Worm (Caenorhabditis elegans): ENCODE results near the gene vha-8.

The vha-8 gene

DNA sequence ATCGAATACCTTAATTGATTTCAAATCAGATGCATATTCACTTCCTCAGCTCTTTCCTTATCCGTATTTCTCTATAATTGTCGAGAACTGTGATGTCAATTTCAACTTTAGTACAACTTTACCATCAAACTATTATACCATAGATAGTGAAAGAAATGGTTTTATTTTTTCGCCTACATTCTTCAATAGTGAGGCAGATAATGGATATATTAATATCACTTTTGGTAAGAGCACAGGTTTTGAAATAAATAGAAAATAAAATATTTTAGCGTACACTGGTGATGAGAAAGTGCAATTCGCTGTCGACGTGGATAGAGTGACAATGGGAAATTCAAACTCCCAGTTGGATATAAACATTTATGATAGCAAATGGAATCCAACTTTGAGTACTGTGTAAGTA, 41.3 kb downstream of the vha-8 start:
- TF ChIP-seq nhr-42 (GFP tag; IDR thresholded peaks at IDR 0.05) = no peak
- TF ChIP-seq ztf-11 (tag; optimal IDR thresholded peaks at IDR 0.05) = no peak
- TF ChIP-seq F44E2.7 (GFP tag; IDR thresholded peaks at IDR 0.05) = no peak
- no peak for TF ChIP-seq lsy-2 (tag; optimal IDR thresholded peaks at IDR 0.05)
- TF ChIP-seq unc-62 (GFP tag; optimal IDR thresholded peaks at IDR 0.05 in 1 of 2) = peak in 1 of 2 experiments; percentile 94
- no peak for TF ChIP-seq unc-62 (tag; optimal IDR thresholded peaks at IDR 0.05)
- no peak for TF ChIP-seq R02D3.7 (tag; optimal IDR thresholded peaks at IDR 0.05)

DNA sequence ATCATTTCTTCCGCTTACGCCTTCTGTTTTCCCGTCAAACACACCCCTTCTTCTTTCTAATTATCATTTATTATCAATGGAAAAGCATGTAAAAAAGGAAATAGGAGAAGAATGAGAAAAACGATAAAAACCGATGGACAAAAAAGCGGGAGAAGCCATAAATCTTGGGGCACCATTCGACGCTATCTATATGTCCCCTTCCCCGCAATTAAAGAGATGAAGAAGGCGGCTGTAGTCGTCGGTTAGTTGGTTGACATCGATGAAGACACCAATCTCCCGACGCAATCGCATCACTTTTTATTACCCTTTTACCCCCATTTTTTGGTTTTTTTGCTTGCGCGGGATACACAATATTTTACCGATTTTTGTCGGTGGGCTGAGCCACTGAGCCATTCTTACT, 42.7 kb downstream of the vha-8 start:
- TF ChIP-seq nhr-28 (tag; optimal IDR thresholded peaks at IDR 0.05) (peak; percentile 20), hlh-11 (tag; optimal IDR thresholded peaks at IDR 0.05) (peak; percentile 33), T20F7.1 (GFP tag; optimal IDR thresholded peaks at IDR 0.05) (no peak), php-3 (GFP tag; IDR thresholded peaks at IDR 0.05) (0 out of 2 replicates have a peak, but pooled peaks have one; percentile 33), ceh-20 (GFP tag; IDR thresholded peaks at IDR 0.05) (peak; percentile 61; the same call in 1 of the 2 replicates), jun-1 (tag; optimal IDR thresholded peaks at IDR 0.05) (no peak)

DNA sequence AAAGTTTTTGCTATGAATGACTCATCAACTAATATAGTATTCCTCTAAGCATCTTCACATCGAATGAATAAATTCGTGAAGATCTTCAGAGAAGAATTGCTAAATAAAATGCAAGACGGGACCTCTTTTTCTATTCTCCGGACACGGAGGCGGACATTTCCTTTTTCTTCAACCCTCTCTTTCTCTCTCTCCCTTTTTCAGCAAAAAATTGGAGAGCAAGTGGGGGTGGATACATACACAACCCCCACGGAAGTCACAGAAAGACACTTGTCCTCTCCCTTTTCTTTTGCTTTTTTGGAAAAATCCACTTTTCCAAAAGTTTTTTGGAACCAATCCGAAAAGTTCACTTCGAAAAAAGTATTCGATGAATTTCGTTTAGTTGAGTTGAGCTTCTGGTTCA, 43.8 kb downstream of the vha-8 start:
- peak; percentile 86 for TF ChIP-seq fkh-10 (GFP tag; optimal IDR thresholded peaks at IDR 0.05)
- TF ChIP-seq dve-1 (tag; optimal IDR thresholded peaks at IDR 0.05; ENCODE audit: insufficient read depth) = no peak
- peak; percentile 62; the same call in 1 of the 2 replicates for TF ChIP-seq ZK337.2 (GFP tag; IDR thresholded peaks at IDR 0.05)
- TF ChIP-seq jun-1 (tag; optimal IDR thresholded peaks at IDR 0.05) = no peak

DNA sequence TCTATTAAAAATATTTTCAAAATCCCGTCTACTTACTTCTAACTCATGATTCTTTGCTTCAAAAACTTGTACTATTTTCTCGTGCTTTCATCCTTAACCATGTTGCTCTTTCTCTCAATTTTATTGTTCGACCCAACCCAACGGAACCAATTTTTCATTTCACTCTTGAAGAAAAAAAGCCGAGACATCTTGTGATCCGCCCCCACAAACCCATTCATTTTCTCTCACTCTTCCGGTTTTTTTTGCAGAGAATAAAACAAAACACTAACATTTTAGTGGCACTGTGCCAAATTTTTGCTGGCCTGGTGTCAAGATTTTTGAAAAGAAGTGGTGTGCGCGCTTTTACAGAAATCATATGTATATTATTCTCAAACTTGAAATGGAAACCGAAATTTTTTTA, 45.9 kb downstream of the vha-8 start:
- TF ChIP-seq zip-2 (tag; optimal IDR thresholded peaks at IDR 0.05) (no peak), aha-1 (tag) (peak; percentile 92), dmd-6 (GFP tag; IDR thresholded peaks at IDR 0.05) (no peak), mes-2 (tag; optimal IDR thresholded peaks at IDR 0.05; ENCODE audit: poor library complexity, severe bottlenecking) (no peak), ceh-20 (GFP tag; IDR thresholded peaks at IDR 0.05) (0 out of 2 replicates have a peak, but pooled peaks have one; percentile 43), hlh-30 (tag; optimal IDR thresholded peaks at IDR 0.05; ENCODE audit: insufficient read depth) (peak; percentile 35)

DNA sequence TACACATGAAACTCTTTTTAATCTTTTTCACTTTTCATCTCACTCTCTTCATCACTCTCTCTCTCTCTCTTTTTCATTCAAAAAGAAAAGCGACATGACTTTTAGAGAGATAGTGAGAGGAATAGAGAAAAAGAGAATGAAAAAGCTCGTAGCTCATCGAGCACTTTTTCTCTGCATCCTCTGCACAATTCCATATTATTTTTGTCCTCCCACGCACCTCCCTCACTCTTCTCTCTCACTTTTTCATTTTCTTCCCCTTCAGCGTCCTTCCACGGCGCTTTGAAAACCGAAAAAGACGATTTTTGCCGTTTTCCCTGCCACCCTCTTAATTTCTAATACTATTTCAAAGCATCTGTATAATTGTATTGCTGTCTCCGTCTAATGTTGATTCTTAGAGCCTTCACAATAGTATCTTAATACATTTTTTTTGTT, 48.2 kb downstream of the vha-8 start:
- TF ChIP-seq hif-1 (tag; optimal IDR thresholded peaks at IDR 0.05) (peak in 1 of 2 experiments; percentile 93), nhr-25 (tag; optimal IDR thresholded peaks at IDR 0.05; ENCODE audit: borderline replicate concordance, insufficient read depth) (no peak), F26F4.8 (GFP tag; conservative IDR thresholded peaks at IDR 0.05) (no peak), pqm-1 (tag; optimal IDR thresholded peaks at IDR 0.05) (peak; percentile 46), nhr-102 (tag; optimal IDR thresholded peaks at IDR 0.05) (peak; percentile 71), dve-1 (tag; optimal IDR thresholded peaks at IDR 0.05; ENCODE audit: insufficient read depth) (peak; percentile 93), egl-43 (GFP tag; IDR thresholded peaks at IDR 0.05) (no peak), nhr-237 (tag; optimal IDR thresholded peaks at IDR 0.05) (no peak), dpl-1 (GFP tag; optimal IDR thresholded peaks at IDR 0.05) (peak; percentile 28), hlh-30 (tag; optimal IDR thresholded peaks at IDR 0.05; ENCODE audit: insufficient read depth) (peak; percentile 80), daf-16 (GFP tag; optimal IDR thresholded peaks at IDR 0.05) (peak in 1 of 2 experiments; percentile 54), daf-16 (tag; optimal IDR thresholded peaks at IDR 0.05) (peak; percentile 83), tra-1 (GFP tag; IDR thresholded peaks at IDR 0.05) (peak; percentile 72), skn-1 (tag; optimal IDR thresholded peaks at IDR 0.05) (no peak), attf-4 (tag; optimal IDR thresholded peaks at IDR 0.05) (no peak), daf-19 (GFP tag; conservative IDR thresholded peaks at IDR 0.05) (no peak), aha-1 (tag) (peak; percentile 97), zip-2 (tag; optimal IDR thresholded peaks at IDR 0.05) (peak; percentile 3), php-3 (GFP tag; IDR thresholded peaks at IDR 0.05) (peak; percentile 70), F37D6.2 (tag; optimal IDR thresholded peaks at IDR 0.05) (peak; percentile 51), lsy-2 (tag; optimal IDR thresholded peaks at IDR 0.05) (peak; percentile 48 to 80), fkh-10 (GFP tag; optimal IDR thresholded peaks at IDR 0.05) (peak; percentile 33), daf-12 (tag; optimal IDR thresholded peaks at IDR 0.05) (no peak), ceh-44 (GFP tag; IDR thresholded peaks at IDR 0.05) (no peak), nhr-42 (GFP tag; IDR thresholded peaks at IDR 0.05) (0 out of 2 replicates have a peak, but pooled peaks have one; percentile 14), unc-62 (GFP tag; optimal IDR thresholded peaks at IDR 0.05 in 1 of 2) (no peak), unc-62 (tag; optimal IDR thresholded peaks at IDR 0.05) (no peak), pha-4 (GFP tag; IDR thresholded peaks at IDR 0.05) (peak; percentile 54), pha-4 (tag; optimal IDR thresholded peaks at IDR 0.05) (peak; percentile 89), ceh-20 (GFP tag; IDR thresholded peaks at IDR 0.05) (peak; percentile 79), Y5F2A.4 (GFP tag; optimal IDR thresholded peaks at IDR 0.05) (no peak), ZK337.2 (GFP tag; IDR thresholded peaks at IDR 0.05) (peak; percentile 98), nhr-76 (tag; optimal IDR thresholded peaks at IDR 0.05) (peak; percentile 56)

All from whole organism, L4 larva.